Fruit fly (Drosophila melanogaster): ENCODE results near the gene mtd.

mtd gene

DNA sequence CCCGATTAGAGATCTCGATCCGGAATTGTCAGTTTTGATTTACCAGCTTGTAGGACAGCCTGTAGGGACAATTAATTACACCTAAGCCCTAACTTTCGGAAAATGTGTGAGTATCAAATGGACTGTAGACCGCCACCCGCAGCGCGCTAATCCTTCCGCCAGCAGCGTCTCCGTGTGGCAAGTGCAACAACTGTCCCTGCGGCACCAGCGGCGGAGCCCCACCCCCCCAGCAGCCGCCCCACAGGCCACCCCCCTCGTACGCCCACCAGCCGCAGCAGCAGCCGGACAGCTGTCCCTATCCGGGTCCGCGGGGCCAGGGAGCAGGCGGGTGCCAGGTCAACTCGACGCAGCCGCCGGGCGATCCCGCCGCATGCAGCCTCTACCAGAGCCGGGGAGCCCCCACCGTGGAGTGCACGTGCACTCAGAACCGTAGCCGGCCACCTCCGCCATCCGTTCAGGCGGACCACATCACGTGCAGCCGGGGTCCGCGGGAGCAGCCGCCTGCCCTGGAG lies 19.3 kb upstream of the mtd start, which contains the start of the genes CG31542 and CG34277:
Gene CG31542, plus strand, starts transcription at position 51 of the 512 bp plus-strand sequence.
Gene CG34277, plus strand, starts transcription at position 51 of the 512 bp plus-strand sequence.
- TF ChIP-seq Sox102F (GFP tag; optimal IDR thresholded peaks at IDR 0.05), result no peak
- TF ChIP-seq CG11294 (GFP tag; IDR thresholded peaks at IDR 0.05), result no peak
- no peak for TF ChIP-seq dsx (GFP tag; optimal IDR thresholded peaks at IDR 0.05; ENCODE audit: poor library complexity, severe bottlenecking)
- TF ChIP-seq esn (GFP tag; optimal IDR thresholded peaks at IDR 0.05), result no peak
- no peak for TF ChIP-seq ss (GFP tag; optimal IDR thresholded peaks at IDR 0.05)
- TF ChIP-seq CG7368 (GFP tag; optimal IDR thresholded peaks at IDR 0.05), result no peak
- no peak for TF ChIP-seq CG11902 (GFP tag; optimal IDR thresholded peaks at IDR 0.05)
- TF ChIP-seq acj6 (GFP tag; optimal IDR thresholded peaks at IDR 0.05), result no peak
- TF ChIP-seq CG4318 (GFP tag; optimal IDR thresholded peaks at IDR 0.05), result no peak
- no peak for TF ChIP-seq Blimp-1 (GFP tag; optimal IDR thresholded peaks at IDR 0.05)
- no peak for TF ChIP-seq topi (GFP tag; optimal IDR thresholded peaks at IDR 0.05)
- no peak for TF ChIP-seq salr (GFP tag; optimal IDR thresholded peaks at IDR 0.05)
- no peak for TF ChIP-seq spab (GFP tag; optimal IDR thresholded peaks at IDR 0.05)
- no peak for TF ChIP-seq CG8319 (GFP tag; optimal IDR thresholded peaks at IDR 0.05)
- TF ChIP-seq vri (GFP tag; optimal IDR thresholded peaks at IDR 0.05), result no peak
- no peak for TF ChIP-seq CG8119 (GFP tag; IDR thresholded peaks at IDR 0.05)
- TF ChIP-seq CG10669 (GFP tag; optimal IDR thresholded peaks at IDR 0.05), result no peak
- no peak for TF ChIP-seq CG6808 (GFP tag; optimal IDR thresholded peaks at IDR 0.05)

dm6 chr3R:5368170-5368781 lies 18.0 kb upstream of the mtd start, which contains the start of gene Cerk:
TSS of gene Cerk (minus strand) at chr3R:5368306.
- no peak for TF ChIP-seq esn (GFP tag; optimal IDR thresholded peaks at IDR 0.05)
- TF ChIP-seq CG15336 (GFP tag; IDR thresholded peaks at IDR 0.05), result peak; percentile 36; the same call in 1 of the 2 replicates
- peak; percentile 17 for TF ChIP-seq CG6854 (GFP tag; optimal IDR thresholded peaks at IDR 0.05)
- TF ChIP-seq CG10669 (GFP tag; optimal IDR thresholded peaks at IDR 0.05), result no peak
- TF ChIP-seq CG3919 (GFP tag; optimal IDR thresholded peaks at IDR 0.05), result peak; percentile 61
- TF ChIP-seq CG8119 (GFP tag; IDR thresholded peaks at IDR 0.05), result peak; percentile 30; the same call in 1 of the 3 replicates
- TF ChIP-seq CG7368 (GFP tag; optimal IDR thresholded peaks at IDR 0.05), result no peak
- no peak for TF ChIP-seq achi (GFP tag; optimal IDR thresholded peaks at IDR 0.05)
- TF ChIP-seq CG6792 (GFP tag; optimal IDR thresholded peaks at IDR 0.05), result no peak
- TF ChIP-seq Hr39 (GFP tag; optimal IDR thresholded peaks at IDR 0.05), result peak; percentile 34
- TF ChIP-seq eg (GFP tag; IDR thresholded peaks at IDR 0.05), result peak; percentile 51; the same call in 2 of the 3 replicates
- TF ChIP-seq CG6163 (GFP tag; IDR thresholded peaks at IDR 0.05), result peak; percentile 56; the same call in 1 of the 3 replicates
- TF ChIP-seq CG31627 (GFP tag; optimal IDR thresholded peaks at IDR 0.05), result peak; percentile 23
- no peak for TF ChIP-seq OdsH (GFP tag; optimal IDR thresholded peaks at IDR 0.05)
- no peak for TF ChIP-seq CG3032 (tag; optimal IDR thresholded peaks at IDR 0.05)
- TF ChIP-seq Eip78C (GFP tag), result peak; percentile 26
- no peak for TF ChIP-seq net (GFP tag; optimal IDR thresholded peaks at IDR 0.05)
- peak; percentile 3 for TF ChIP-seq lz (GFP tag; optimal IDR thresholded peaks at IDR 0.05)
- TF ChIP-seq spab (GFP tag; optimal IDR thresholded peaks at IDR 0.05), result no peak
- peak in 1 of 2 experiments; percentile 10 for TF ChIP-seq ss (GFP tag; optimal IDR thresholded peaks at IDR 0.05)
- TF ChIP-seq Sox14 (GFP tag; optimal IDR thresholded peaks at IDR 0.05), result peak; percentile 51
- peak; percentile 13 for TF ChIP-seq topi (GFP tag; optimal IDR thresholded peaks at IDR 0.05)
- peak in 1 of 2 experiments; percentile 6 for TF ChIP-seq salr (GFP tag; optimal IDR thresholded peaks at IDR 0.05)
- TF ChIP-seq CG11902 (GFP tag; optimal IDR thresholded peaks at IDR 0.05), result no peak
- TF ChIP-seq CG1621 (tag; optimal IDR thresholded peaks at IDR 0.05), result peak; percentile 40

DNA sequence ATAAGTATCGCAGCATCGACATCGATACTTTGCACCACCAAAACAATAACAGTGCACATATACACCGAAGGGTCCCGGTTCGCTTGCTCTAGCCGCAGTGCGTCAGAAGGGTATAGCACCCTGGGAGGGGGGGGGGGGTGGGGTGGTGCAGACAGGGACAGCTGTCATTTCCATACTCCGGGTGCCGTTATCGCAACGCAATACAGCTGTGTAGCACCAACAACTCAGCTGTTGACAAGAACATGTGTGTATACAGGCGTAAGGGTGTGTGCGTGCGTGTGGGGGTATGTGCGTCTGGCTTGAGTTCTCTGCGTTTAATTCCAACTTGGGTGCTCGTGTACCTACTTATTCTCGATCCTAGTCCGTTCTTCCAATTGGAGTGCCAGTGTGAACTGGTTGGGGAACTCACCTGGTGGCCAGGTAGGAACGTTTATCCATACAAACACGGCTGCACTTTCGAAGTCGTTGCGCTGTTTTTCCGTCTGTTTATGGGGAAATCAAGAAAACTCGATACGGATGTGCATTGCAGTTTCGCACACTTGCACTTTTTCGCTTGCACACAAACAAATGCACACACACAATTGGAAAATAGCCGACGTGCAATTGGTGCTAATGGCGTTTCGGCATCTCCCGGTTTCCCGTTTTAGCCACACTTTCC lies 17.4 kb upstream of the mtd start:
- TF ChIP-seq fd85E (GFP tag; optimal IDR thresholded peaks at IDR 0.05) (no peak), CG9139 (GFP tag; optimal IDR thresholded peaks at IDR 0.05) (peak; percentile 69), ss (GFP tag; optimal IDR thresholded peaks at IDR 0.05) (peak; percentile 50 to 59), eg (GFP tag; IDR thresholded peaks at IDR 0.05) (0 out of 3 replicates have a peak, but pooled peaks have one; percentile 22), CG6808 (GFP tag; optimal IDR thresholded peaks at IDR 0.05) (peak; percentile 41), CG32006 (GFP tag; optimal IDR thresholded peaks at IDR 0.05) (no peak), Ets21C (GFP tag; optimal IDR thresholded peaks at IDR 0.05) (no peak), Eip78C (GFP tag) (peak; percentile 67), Gug (GFP tag; IDR thresholded peaks at IDR 0.05) (no peak), Ets96B (tag; optimal IDR thresholded peaks at IDR 0.05) (no peak), CG1621 (tag; optimal IDR thresholded peaks at IDR 0.05) (peak; percentile 64), dsx (GFP tag; optimal IDR thresholded peaks at IDR 0.05; ENCODE audit: poor library complexity, severe bottlenecking) (peak; percentile 24), spab (GFP tag; optimal IDR thresholded peaks at IDR 0.05) (peak; percentile 19), Hr4 (GFP tag; optimal IDR thresholded peaks at IDR 0.05) (no peak), pdm3 (GFP tag; optimal IDR thresholded peaks at IDR 0.05) (no peak), fkh (GFP tag; optimal IDR thresholded peaks at IDR 0.05) (peak; percentile 82), CG6276 (GFP tag; optimal IDR thresholded peaks at IDR 0.05) (no peak), net (GFP tag; optimal IDR thresholded peaks at IDR 0.05) (no peak), Blimp-1 (GFP tag; optimal IDR thresholded peaks at IDR 0.05) (peak; percentile 21)
